Worm (Caenorhabditis elegans) whole organism, L2 larva: ENCODE measurements around the gene cor-1.

Experiments
- C34F6.9 ChIP-seq: fragments of 150-350 bp; optimal IDR thresholded peaks from 2 replicates; lab custom pipeline; 2014; ENCODE audit warnings: missing biosample characterization, missing genetic modification characterization
- F13H6.1 ChIP-seq: sonication (generic microtip); optimal IDR thresholded peaks from 2 replicates; lab custom pipeline; 2016; ENCODE audit warnings: missing genetic modification characterization, missing compliant biosample characterization
- R02D3.7 ChIP-seq: fragments of 150-350 bp; optimal IDR thresholded peaks from 2 replicates; lab custom pipeline; 2014; ENCODE audit warnings: missing biosample characterization, missing genetic modification characterization
- Y55F3AM.14 ChIP-seq: fragments of 200-800 bp; sonication (Bioruptor generic); optimal IDR thresholded peaks from 2 replicates; lab custom pipeline; 2018; ENCODE audit warnings: mild to moderate bottlenecking, missing genetic modification characterization, missing compliant biosample characterization
- ZK546.5 ChIP-seq: sonication (generic microtip); optimal IDR thresholded peaks from 2 replicates; lab custom pipeline; 2017; ENCODE audit warnings: missing biosample characterization, missing genetic modification characterization
- alr-1 ChIP-seq: fragments of 150-350 bp; optimal IDR thresholded peaks from 2 replicates; lab custom pipeline; 2014; ENCODE audit warnings: missing biosample characterization, missing genetic modification characterization
- aly-2 ChIP-seq: fragments of 150-350 bp; optimal IDR thresholded peaks from 2 replicates; lab custom pipeline; 2014; ENCODE audit warnings: missing biosample characterization, missing genetic modification characterization
- ama-1 ChIP-seq: fragments of 150-350 bp; optimal IDR thresholded peaks from 2 replicates; lab custom pipeline; 2018; ENCODE audit warnings: inconsistent platforms
- blmp-1 ChIP-seq: sonication (generic microtip); optimal IDR thresholded peaks from 2 replicates; lab custom pipeline; 2017; ENCODE audit warnings: missing genetic modification characterization, mild to moderate bottlenecking, missing compliant biosample characterization, antibody characterized with exemption, moderate library complexity; ENCODE audit not compliant: insufficient read depth
- ceh-16 ChIP-seq: fragments of 150-350 bp; optimal IDR thresholded peaks from 2 replicates; lab custom pipeline; 2014; ENCODE audit warnings: missing biosample characterization, missing genetic modification characterization
- ceh-82 ChIP-seq: fragments of 150-350 bp; optimal IDR thresholded peaks from 2 replicates; lab custom pipeline; 2014; ENCODE audit warnings: missing biosample characterization, missing genetic modification characterization
- crh-2 ChIP-seq: sonication (generic microtip); optimal IDR thresholded peaks from 2 replicates; lab custom pipeline; 2017; ENCODE audit warnings: missing biosample characterization, missing genetic modification characterization
- dmd-4 ChIP-seq: sonication (generic microtip); optimal IDR thresholded peaks from 2 replicates; lab custom pipeline; 2017; ENCODE audit warnings: missing biosample characterization, missing genetic modification characterization
- egl-27 ChIP-seq: sonication (generic microtip); optimal IDR thresholded peaks from 3 replicates; lab custom pipeline; 2017; ENCODE audit warnings: missing biosample characterization, missing genetic modification reagents, missing genetic modification characterization
- elt-1 ChIP-seq: fragments of 150-350 bp; optimal IDR thresholded peaks from 2 replicates; lab custom pipeline; 2014; ENCODE audit warnings: missing biosample characterization, missing genetic modification characterization
- elt-3 ChIP-seq: sonication (generic microtip); optimal IDR thresholded peaks from 2 replicates; lab custom pipeline; 2017; ENCODE audit warnings: missing biosample characterization, missing genetic modification characterization
- fos-1 ChIP-seq: fragments of 150-350 bp; optimal IDR thresholded peaks from 2 replicates; lab custom pipeline; 2014; ENCODE audit warnings: missing biosample characterization, missing genetic modification characterization
- gmeb-1 ChIP-seq: fragments of 150-350 bp; optimal IDR thresholded peaks from 2 replicates; lab custom pipeline; 2014; ENCODE audit warnings: missing biosample characterization, missing genetic modification characterization
- lin-11 ChIP-seq: fragments of 150-350 bp; sonication (generic microtip); optimal IDR thresholded peaks from 2 replicates; lab custom pipeline; 2014; ENCODE audit warnings: missing biosample characterization, missing genetic modification characterization, inconsistent platforms, mixed read lengths
- lin-13 ChIP-seq: fragments of 150-350 bp; optimal IDR thresholded peaks from 2 replicates; lab custom pipeline; 2014; ENCODE audit warnings: missing biosample characterization, missing genetic modification reagents, missing genetic modification characterization
- lin-39 ChIP-seq: fragments of 150-350 bp; optimal IDR thresholded peaks from 2 replicates; lab custom pipeline; 2014; ENCODE audit warnings: missing biosample characterization, missing genetic modification reagents, missing genetic modification characterization
- lsy-2 ChIP-seq, 2 experiments: fragments of 150-350 bp in 1 of 2; sonication (generic microtip) in 1 of 2; optimal IDR thresholded peaks; 2 replicates each; lab custom pipeline; 2014 to 2017; ENCODE audit warnings: missing biosample characterization in 2 of 2, missing genetic modification characterization in 2 of 2
- mab-5 ChIP-seq: fragments of 150-350 bp; optimal IDR thresholded peaks from 2 replicates; lab custom pipeline; 2014; ENCODE audit warnings: missing biosample characterization, missing genetic modification characterization
- mbf-1 ChIP-seq: sonication (generic microtip); optimal IDR thresholded peaks from 2 replicates; lab custom pipeline; 2017; ENCODE audit warnings: missing biosample characterization, missing genetic modification characterization
- mdl-1 ChIP-seq, 2 experiments: fragments of 150-350 bp in 1 of 2; sonication (generic microtip) in 1 of 2; optimal IDR thresholded peaks; 2 replicates each; lab custom pipeline; 2017; ENCODE audit warnings: missing biosample characterization in 2 of 2, missing genetic modification characterization in 2 of 2
- nhr-10 ChIP-seq: sonication (generic microtip); optimal IDR thresholded peaks from 2 replicates; lab custom pipeline; 2017; ENCODE audit warnings: missing biosample characterization, missing genetic modification characterization
- nhr-11 ChIP-seq: fragments of 150-350 bp; optimal IDR thresholded peaks from 2 replicates; lab custom pipeline; 2014; ENCODE audit warnings: missing biosample characterization, missing genetic modification characterization
- nhr-12 ChIP-seq: fragments of 150-350 bp; optimal IDR thresholded peaks from 2 replicates; lab custom pipeline; 2014; ENCODE audit warnings: missing biosample characterization, missing genetic modification characterization
- nhr-129 ChIP-seq: fragments of 150-350 bp; optimal IDR thresholded peaks from 2 replicates; lab custom pipeline; 2014; ENCODE audit warnings: missing biosample characterization, missing genetic modification characterization
- nhr-21 ChIP-seq: fragments of 150-350 bp; optimal IDR thresholded peaks from 2 replicates; lab custom pipeline; 2014; ENCODE audit warnings: missing biosample characterization, missing genetic modification characterization
- nhr-23 ChIP-seq: fragments of 150-350 bp; optimal IDR thresholded peaks from 2 replicates; lab custom pipeline; 2014; ENCODE audit warnings: missing biosample characterization, missing genetic modification reagents, missing genetic modification characterization
- nhr-237 ChIP-seq: fragments of 150-350 bp; optimal IDR thresholded peaks from 2 replicates; lab custom pipeline; 2014; ENCODE audit warnings: missing biosample characterization, missing genetic modification characterization
- nhr-25 ChIP-seq: fragments of 150-350 bp; sonication (generic microtip); optimal IDR thresholded peaks from 3 replicates; lab custom pipeline; 2014; ENCODE audit warnings: missing biosample characterization, missing genetic modification characterization
- nhr-6 ChIP-seq: fragments of 150-350 bp; optimal IDR thresholded peaks from 2 replicates; lab custom pipeline; 2014; ENCODE audit warnings: missing biosample characterization, missing genetic modification characterization
- nhr-77 ChIP-seq: fragments of 150-350 bp; optimal IDR thresholded peaks from 2 replicates; lab custom pipeline; 2014; ENCODE audit warnings: missing biosample characterization, missing genetic modification characterization
- peb-1 ChIP-seq: fragments of 150-350 bp; optimal IDR thresholded peaks from 2 replicates; lab custom pipeline; 2014; ENCODE audit warnings: missing biosample characterization, missing genetic modification characterization
- sem-4 ChIP-seq: fragments of 150-350 bp; optimal IDR thresholded peaks from 2 replicates; lab custom pipeline; 2014; ENCODE audit warnings: missing biosample characterization, missing genetic modification reagents, missing genetic modification characterization
- skn-1 ChIP-seq: sonication (generic microtip); optimal IDR thresholded peaks from 2 replicates; lab custom pipeline; 2017; ENCODE audit warnings: missing biosample characterization, missing genetic modification characterization
- sma-3 ChIP-seq: sonication (generic microtip); optimal IDR thresholded peaks from 2 replicates; lab custom pipeline; 2016; ENCODE audit warnings: missing genetic modification reagents, missing genetic modification characterization, missing compliant biosample characterization
- sma-9 ChIP-seq, 2 experiments: fragments of 150-350 bp in 1 of 2; sonication (generic microtip) in 1 of 2; optimal IDR thresholded peaks; 2 replicates each; lab custom pipeline; 2014 to 2016; ENCODE audit warnings: missing genetic modification characterization in 2 of 2, mild to moderate bottlenecking in 1 of 2, missing biosample characterization in 1 of 2, missing compliant biosample characterization in 1 of 2, missing genetic modification reagents in 1 of 2, moderate library complexity in 1 of 2
- snpc-4 ChIP-seq: fragments of 150-350 bp; optimal IDR thresholded peaks from 2 replicates; lab custom pipeline; 2014; ENCODE audit warnings: missing biosample characterization, missing genetic modification characterization
- unc-39 ChIP-seq: fragments of 150-350 bp; optimal IDR thresholded peaks from 2 replicates; lab custom pipeline; 2014; ENCODE audit warnings: missing biosample characterization, missing genetic modification characterization
- unc-55 ChIP-seq: fragments of 150-350 bp; sonication (generic microtip); optimal IDR thresholded peaks from 3 replicates; lab custom pipeline; 2014; ENCODE audit warnings: missing biosample characterization, missing genetic modification reagents, missing genetic modification characterization
- unc-62 ChIP-seq: fragments of 150-350 bp; optimal IDR thresholded peaks from 2 replicates; lab custom pipeline; 2014; ENCODE audit warnings: missing biosample characterization, missing genetic modification reagents, missing genetic modification characterization
- zag-1 ChIP-seq: fragments of 150-350 bp; optimal IDR thresholded peaks from 2 replicates; lab custom pipeline; 2014; ENCODE audit warnings: missing biosample characterization, missing genetic modification characterization
- ztf-1 ChIP-seq: fragments of 200-800 bp; sonication (Bioruptor generic); conservative IDR thresholded peaks from 2 replicates; pipeline ENCODE4 v1.3.6; 2022; ENCODE audit warnings: missing genetic modification characterization, missing compliant biosample characterization
- ztf-11 ChIP-seq: sonication (generic microtip); optimal IDR thresholded peaks from 2 replicates; lab custom pipeline; 2017; ENCODE audit warnings: missing biosample characterization, missing genetic modification characterization
- ztf-4 ChIP-seq: fragments of 150-350 bp; optimal IDR thresholded peaks from 2 replicates; lab custom pipeline; 2014; ENCODE audit warnings: missing biosample characterization, missing genetic modification characterization

Gene cor-1

ce11 chrIII:10202391-10202790 is 46.5 kb upstream of the cor-1 start:
- TF ChIP-seq elt-1 (tag; lab: Kevin White, UChicago) (no peak), gmeb-1 (no peak), nhr-6 (tag; lab: Kevin White, UChicago) (no peak), nhr-21 (no peak), fos-1 (tag; lab: Kevin White, UChicago) (no peak), sma-3 (no peak), elt-3 (tag; lab: Kevin White, UChicago) (no peak), zag-1 (tag; lab: Kevin White, UChicago) (no peak), F13H6.1 (tag; lab: Kevin White, UChicago) (no peak), nhr-129 (tag; lab: Kevin White, UChicago) (no peak), lin-39 (no peak), sem-4 (tag; lab: Kevin White, UChicago) (no peak)

ce11 chrIII:10202894-10203871 is 45.7 kb upstream of the cor-1 start, which contains the start of gene chc-1:
Gene chc-1 (plus strand): TSS chrIII:10203821.
- TF ChIP-seq ztf-11 (tag; lab: Kevin White, UChicago) (no peak), nhr-129 (tag; lab: Kevin White, UChicago) (peak; percentile 34), egl-27 (tag; lab: Kevin White, UChicago) (no peak), peb-1 (tag; lab: Kevin White, UChicago) (no peak), crh-2 (tag; lab: Kevin White, UChicago) (peak; percentile 19), gmeb-1 (peak; percentile 25), sma-3 (no peak), nhr-6 (tag; lab: Kevin White, UChicago) (no peak), ama-1 (lab: Kevin White, UChicago) (no peak), dmd-4 (tag; lab: Kevin White, UChicago) (no peak), snpc-4 (tag; lab: Kevin White, UChicago) (no peak), F13H6.1 (tag; lab: Kevin White, UChicago) (no peak), fos-1 (tag; lab: Kevin White, UChicago) (peak; percentile 75), nhr-12 (tag; lab: Kevin White, UChicago) (no peak), nhr-23 (tag; lab: Kevin White, UChicago) (no peak), mbf-1 (tag; lab: Kevin White, UChicago) (no peak), lin-13 (GFP tag; lab: Kevin White, UChicago) (no peak), skn-1 (no peak), nhr-21 (no peak), zag-1 (tag; lab: Kevin White, UChicago) (no peak), elt-3 (tag; lab: Kevin White, UChicago) (no peak), lsy-2 (tag; optimal IDR thresholded peaks at IDR 0.05; lab: Kevin White, UChicago) (peak in 1 of 2 experiments; percentile 31), lin-11 (tag; lab: Kevin White, UChicago) (no peak), R02D3.7 (tag; lab: Kevin White, UChicago) (no peak), Y55F3AM.14 (no peak), unc-62 (GFP tag; lab: Kevin White, UChicago) (no peak), alr-1 (no peak), unc-55 (GFP tag; lab: Kevin White, UChicago) (peak; percentile 51), nhr-25 (tag; lab: Kevin White, UChicago) (no peak), sem-4 (tag; lab: Kevin White, UChicago) (no peak), elt-1 (tag; lab: Kevin White, UChicago) (no peak), unc-39 (no peak), ztf-4 (tag; lab: Kevin White, UChicago) (no peak), aly-2 (tag; lab: Kevin White, UChicago) (no peak), mab-5 (tag; lab: Kevin White, UChicago) (no peak), nhr-237 (tag; lab: Kevin White, UChicago) (no peak), sma-9 (GFP tag; optimal IDR thresholded peaks at IDR 0.05; lab: Kevin White, UChicago) (no peak), sma-9 (tag; optimal IDR thresholded peaks at IDR 0.05; lab: Kevin White, UChicago) (no peak), mdl-1 (tag; optimal IDR thresholded peaks at IDR 0.05; lab: Kevin White, UChicago) (no peak), nhr-10 (tag; lab: Kevin White, UChicago) (no peak), ztf-1 (GFP tag; lab: Robert Waterston, UW) (no peak), ceh-16 (no peak), ceh-82 (no peak), nhr-11 (tag; lab: Kevin White, UChicago) (no peak), C34F6.9 (tag; lab: Kevin White, UChicago) (peak; percentile 50), lin-39 (no peak), nhr-77 (no peak), blmp-1 (tag; lab: Kevin White, UChicago) (no peak), ZK546.5 (tag; lab: Kevin White, UChicago) (no peak)
